Fruit fly (Drosophila melanogaster): Measurements from ENCODE around the gene CG10834.

Gene CG10834

DNA sequence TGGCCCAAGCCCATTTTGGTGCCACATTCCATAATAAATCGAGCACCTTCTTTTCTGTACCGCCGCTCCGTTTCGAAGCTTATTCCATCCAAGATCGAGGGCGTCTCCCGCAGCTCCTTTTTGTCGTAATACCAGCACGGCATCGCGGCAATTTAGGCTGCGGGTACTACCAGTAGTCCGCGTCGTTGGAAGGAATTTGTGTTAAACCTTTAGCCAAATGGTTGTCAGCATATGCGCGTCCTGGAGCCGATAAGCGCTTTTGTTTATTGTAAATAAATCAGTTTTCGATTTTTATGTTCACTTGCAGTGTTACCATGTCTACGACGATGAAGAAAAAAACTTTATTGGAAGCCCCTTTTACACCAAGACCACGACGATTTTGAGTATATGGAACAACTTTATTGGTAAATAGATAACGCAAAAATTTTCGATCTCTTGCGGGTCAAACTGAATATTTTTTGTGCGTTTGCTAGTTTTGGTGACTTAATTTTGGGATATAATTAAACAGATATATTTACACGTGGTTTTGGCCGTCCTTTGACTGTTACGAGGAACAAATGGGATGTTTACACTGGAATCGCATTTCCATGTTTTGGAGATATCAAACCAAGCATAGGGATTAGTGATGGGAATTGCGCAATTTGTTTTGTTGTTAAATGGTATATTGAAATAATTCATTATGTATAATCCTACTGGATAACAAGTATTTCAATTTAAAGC lies 22.6 kb upstream of the CG10834 start, which contains the start of gene CycK:
Gene CycK, minus strand, starts transcription at position 562 of the 720 bp plus-strand sequence.
- no peak for TF ChIP-seq CG12605 (GFP tag; IDR thresholded peaks at IDR 0.05)
- peak; percentile 1 for TF ChIP-seq CG15710 (tag; optimal IDR thresholded peaks at IDR 0.05)
- TF ChIP-seq CG34367 (tag; optimal IDR thresholded peaks at IDR 0.05) = peak; percentile 4

DNA sequence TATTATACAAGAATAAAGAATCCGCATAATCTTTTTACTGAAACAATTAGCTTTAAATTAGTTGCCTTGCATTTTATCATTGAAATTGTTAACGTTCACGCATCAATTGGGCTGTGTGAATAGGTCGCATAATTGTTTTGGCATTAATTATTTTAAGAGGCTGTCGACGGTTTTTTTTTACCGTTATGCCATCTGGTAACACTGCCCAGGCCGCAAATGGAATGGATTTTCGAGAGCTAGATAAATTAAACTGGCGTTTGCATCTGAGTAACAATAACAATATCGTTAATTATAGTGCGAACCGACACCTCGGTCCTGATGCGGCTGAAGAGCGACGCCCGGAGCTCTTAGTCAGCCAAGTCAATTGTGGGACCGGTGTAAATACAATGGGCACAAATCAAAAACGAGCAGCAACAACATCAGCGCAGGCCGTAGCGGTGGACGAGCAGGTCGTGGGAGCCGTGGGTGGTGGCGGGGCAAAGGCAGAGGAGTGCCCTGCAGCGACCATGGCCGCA lies 14.6 kb upstream of the CG10834 start:
- TF ChIP-seq rn (GFP tag; IDR thresholded peaks at IDR 0.05) (0 out of 2 replicates have a peak, but pooled peaks have one; percentile 12), CG13204 (GFP tag; optimal IDR thresholded peaks at IDR 0.05) (no peak), CG8159 (tag; optimal IDR thresholded peaks at IDR 0.05) (peak; percentile 13), EcR (GFP tag; optimal IDR thresholded peaks at IDR 0.05) (no peak)

DNA sequence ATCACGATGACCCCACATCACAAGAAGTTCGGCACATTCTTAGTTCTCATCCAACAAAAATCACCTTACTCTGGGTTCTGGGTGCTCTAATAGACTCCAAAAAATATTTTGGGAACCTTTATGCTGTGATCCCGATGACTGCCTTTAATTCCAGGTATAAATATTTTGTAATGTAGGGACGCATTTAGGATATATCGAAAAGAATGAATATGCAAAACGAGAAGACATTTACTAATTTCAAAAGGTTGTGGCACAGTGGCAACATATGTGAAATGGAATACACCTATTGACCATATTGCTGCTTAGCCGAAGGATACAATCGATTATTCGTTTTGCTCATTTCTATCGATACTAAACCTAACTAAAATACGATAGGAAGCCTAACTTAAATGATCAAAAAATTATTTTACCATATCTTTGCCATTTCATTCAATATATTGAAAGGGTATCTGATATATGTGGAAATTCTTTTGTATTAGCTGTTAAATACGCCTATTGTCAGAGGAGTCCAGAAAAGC lies 13.8 kb upstream of the CG10834 start, which contains the start of gene CG3651:
Gene CG3651, plus strand, starts transcription at position 468 of the 518 bp plus-strand sequence.
- no peak for TF ChIP-seq CG13204 (GFP tag; optimal IDR thresholded peaks at IDR 0.05)
- no peak for TF ChIP-seq CG10348 (GFP tag; IDR thresholded peaks at IDR 0.05)
- TF ChIP-seq CG17806 (tag; optimal IDR thresholded peaks at IDR 0.05) = no peak
- TF ChIP-seq EcR (GFP tag; optimal IDR thresholded peaks at IDR 0.05) = no peak
- TF ChIP-seq Pif1A (GFP tag; optimal IDR thresholded peaks at IDR 0.05) = peak; percentile 14
- TF ChIP-seq CG12605 (GFP tag; IDR thresholded peaks at IDR 0.05) = no peak
- TF ChIP-seq D1 (tag; optimal IDR thresholded peaks at IDR 0.05) = no peak
- TF ChIP-seq CG4496 (GFP tag; IDR thresholded peaks at IDR 0.05) = no peak

DNA sequence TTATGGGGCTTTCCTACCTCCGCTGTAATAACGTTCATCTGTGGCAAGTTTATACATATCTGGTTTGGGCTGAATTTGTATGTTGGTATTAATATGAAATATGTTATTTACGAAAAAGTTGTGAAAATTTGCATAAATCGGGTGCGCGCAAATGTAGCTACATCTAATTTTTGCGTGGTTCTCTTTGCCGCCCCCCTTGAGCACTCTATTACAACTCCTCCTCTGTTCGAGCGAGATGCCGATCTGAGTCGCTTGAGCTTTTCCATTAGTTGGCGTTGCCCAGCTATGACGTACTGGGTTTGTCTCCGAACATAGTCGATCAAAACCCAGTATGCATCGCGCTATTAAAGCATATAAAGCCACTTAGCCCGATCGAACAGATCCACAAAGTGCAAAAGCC lies 1.6 kb upstream of the CG10834 start, which contains the start of gene CG6675:
Gene CG6675, plus strand, starts transcription at position 301 of the 400 bp plus-strand sequence.
- TF ChIP-seq CG9948 (tag; optimal IDR thresholded peaks at IDR 0.05) = no peak
- TF ChIP-seq CG14655 (GFP tag; optimal IDR thresholded peaks at IDR 0.05) = peak; percentile 5

DNA sequence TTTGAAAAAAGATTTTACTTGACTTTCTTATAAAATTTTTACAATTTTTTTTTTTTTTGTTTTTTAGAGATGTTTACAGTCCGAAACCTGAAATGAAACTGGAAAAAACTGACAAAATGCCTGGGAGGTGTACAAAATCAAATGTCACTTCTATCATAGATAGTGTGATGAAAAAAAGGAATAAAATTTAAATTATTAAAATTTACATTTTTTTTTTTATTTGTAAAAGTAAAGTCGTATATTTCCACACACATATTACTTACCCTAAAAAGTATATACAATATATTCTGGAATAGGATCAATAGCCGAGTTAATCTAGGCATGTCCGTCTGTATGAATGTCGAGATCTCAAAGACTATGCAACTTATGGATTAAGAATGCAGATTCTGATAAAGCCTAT lies 1.7 kb downstream of the CG10834 start, which contains the start of gene CG15219:
Gene CG15219, minus strand, starts transcription at position 101 of the 400 bp plus-strand sequence.
- TF ChIP-seq CG8159 (tag; optimal IDR thresholded peaks at IDR 0.05) = no peak
- TF ChIP-seq CG4496 (GFP tag; IDR thresholded peaks at IDR 0.05) = no peak
- TF ChIP-seq Pif1B (GFP tag; optimal IDR thresholded peaks at IDR 0.05) = no peak
- TF ChIP-seq CG17806 (tag; optimal IDR thresholded peaks at IDR 0.05) = no peak

DNA sequence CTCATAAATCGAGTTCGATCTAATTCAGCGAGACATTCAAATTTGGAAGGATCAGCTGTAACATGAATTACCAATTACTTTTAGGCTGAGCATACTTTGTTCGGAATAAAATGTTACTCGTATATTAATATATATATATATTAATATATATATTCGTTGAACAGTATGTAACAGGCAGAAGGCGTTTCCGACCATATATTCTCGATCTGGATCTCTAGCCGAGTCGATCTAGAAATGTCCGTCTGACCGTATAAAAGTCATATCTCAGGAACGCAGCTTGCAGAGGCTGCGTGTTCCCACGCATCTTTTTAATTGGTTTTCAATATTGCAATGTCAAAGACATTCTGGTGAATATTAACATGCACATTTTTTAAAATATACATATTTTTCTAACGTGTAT lies 2.8 kb downstream of the CG10834 start, which contains the start of gene tplus3b:
Gene tplus3b, minus strand, starts transcription at position 101 of the 400 bp plus-strand sequence.
- no peak for TF ChIP-seq CG17806 (tag; optimal IDR thresholded peaks at IDR 0.05)
- TF ChIP-seq D1 (tag; optimal IDR thresholded peaks at IDR 0.05) = no peak
- no peak for TF ChIP-seq CG12605 (GFP tag; IDR thresholded peaks at IDR 0.05)
- TF ChIP-seq gl (tag; optimal IDR thresholded peaks at IDR 0.05) = no peak
- no peak for TF ChIP-seq CG13204 (GFP tag; optimal IDR thresholded peaks at IDR 0.05)
- TF ChIP-seq rn (GFP tag; IDR thresholded peaks at IDR 0.05) = no peak
- TF ChIP-seq CG34367 (tag; optimal IDR thresholded peaks at IDR 0.05) = no peak
- TF ChIP-seq fd96Ca (GFP tag; IDR thresholded peaks at IDR 0.05) = no peak
- no peak for TF ChIP-seq CG14655 (GFP tag; optimal IDR thresholded peaks at IDR 0.05)
- TF ChIP-seq Snoo (tag; optimal IDR thresholded peaks at IDR 0.05) = no peak
- TF ChIP-seq CG9948 (tag; optimal IDR thresholded peaks at IDR 0.05) = no peak
- TF ChIP-seq Pif1A (GFP tag; optimal IDR thresholded peaks at IDR 0.05) = no peak
- no peak for TF ChIP-seq EcR (GFP tag; optimal IDR thresholded peaks at IDR 0.05)
- no peak for TF ChIP-seq Ets98B (GFP tag; IDR thresholded peaks at IDR 0.05)
- no peak for TF ChIP-seq CG10348 (GFP tag; IDR thresholded peaks at IDR 0.05)
- no peak for TF ChIP-seq CG8301 (tag; optimal IDR thresholded peaks at IDR 0.05)
- TF ChIP-seq CG8159 (tag; optimal IDR thresholded peaks at IDR 0.05) = no peak
- TF ChIP-seq Pif1B (GFP tag; optimal IDR thresholded peaks at IDR 0.05) = no peak
- TF ChIP-seq CG32121 (GFP tag; IDR thresholded peaks at IDR 0.05) = no peak

DNA sequence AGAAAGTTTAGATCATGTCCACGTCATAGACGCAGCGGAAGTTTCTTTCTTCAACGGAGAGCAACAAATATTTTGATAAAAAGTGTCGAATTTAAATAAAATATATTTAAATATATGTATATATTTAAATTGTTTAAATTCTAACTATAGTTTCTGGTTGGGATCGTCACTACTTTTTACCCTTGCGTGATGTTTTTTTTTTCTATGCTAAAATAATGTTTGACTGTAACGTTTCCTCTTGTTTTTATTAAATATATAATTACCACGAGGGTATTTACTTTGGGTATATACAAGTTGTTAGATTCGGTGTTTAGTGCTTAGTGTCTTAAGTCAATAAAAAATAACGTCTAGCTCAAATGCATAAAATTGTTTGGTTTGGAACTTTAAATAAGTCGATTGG lies 27.8 kb downstream of the CG10834 start, which contains the start of gene ttm3:
Gene ttm3, plus strand, starts transcription at position 301 of the 400 bp plus-strand sequence.
- TF ChIP-seq CG32121 (GFP tag; IDR thresholded peaks at IDR 0.05) (no peak), CG4496 (GFP tag; IDR thresholded peaks at IDR 0.05) (no peak), gl (tag; optimal IDR thresholded peaks at IDR 0.05) (no peak), CG17806 (tag; optimal IDR thresholded peaks at IDR 0.05) (no peak), CG12605 (GFP tag; IDR thresholded peaks at IDR 0.05) (no peak), Ets98B (GFP tag; IDR thresholded peaks at IDR 0.05) (no peak), D1 (tag; optimal IDR thresholded peaks at IDR 0.05) (no peak), CG8159 (tag; optimal IDR thresholded peaks at IDR 0.05) (no peak), CG8301 (tag; optimal IDR thresholded peaks at IDR 0.05) (no peak), Snoo (tag; optimal IDR thresholded peaks at IDR 0.05) (no peak), CG14655 (GFP tag; optimal IDR thresholded peaks at IDR 0.05) (no peak), CG10348 (GFP tag; IDR thresholded peaks at IDR 0.05) (no peak), CG15710 (tag; optimal IDR thresholded peaks at IDR 0.05) (no peak), CG13204 (GFP tag; optimal IDR thresholded peaks at IDR 0.05) (no peak), rn (GFP tag; IDR thresholded peaks at IDR 0.05) (no peak), Pif1B (GFP tag; optimal IDR thresholded peaks at IDR 0.05) (no peak), CG34367 (tag; optimal IDR thresholded peaks at IDR 0.05) (no peak)
